Worm (Caenorhabditis elegans) whole organism, young adult: Measurements from ENCODE around the gene bath-1.
"Not testable (repeated sequence)": the region's sequence is repeated elsewhere in the genome, so short reads cannot be mapped to it uniquely, and the experiment has no call there.

ENCODE experiments used
- B0336.3 ChIP-seq: fragments of 200-800 bp; sonication (Bioruptor generic); IDR thresholded peaks from 2 replicates; pipeline ENCODE4 v1.3.6; 2022; ENCODE audit warnings: missing genetic modification characterization, missing compliant biosample characterization
- D2030.7 ChIP-seq: fragments of 200-800 bp; sonication (Bioruptor generic); IDR thresholded peaks from 2 replicates; pipeline ENCODE4 v1.3.6; 2022; ENCODE audit warnings: missing genetic modification reagents, missing genetic modification characterization, missing compliant biosample characterization
- F10E7.11 ChIP-seq: sonication (generic microtip); optimal IDR thresholded peaks from 2 replicates; lab custom pipeline; 2017; ENCODE audit warnings: mild to moderate bottlenecking, missing genetic modification characterization, moderate library complexity, missing compliant biosample characterization
- F22D6.2 ChIP-seq: sonication (generic microtip); optimal IDR thresholded peaks from 2 replicates; lab custom pipeline; 2016; ENCODE audit warnings: mild to moderate bottlenecking, missing genetic modification characterization, missing compliant biosample characterization
- F33H1.4 ChIP-seq: fragments of 200-800 bp; sonication (Bioruptor generic); IDR thresholded peaks from 2 replicates; pipeline ENCODE4 v1.3.6; 2022; ENCODE audit warnings: missing genetic modification reagents, missing genetic modification characterization, missing compliant biosample characterization
- Y53F4B.3 ChIP-seq: fragments of 200-800 bp; sonication (Bioruptor generic); IDR thresholded peaks from 2 replicates; pipeline ENCODE4 v1.3.6; 2022; ENCODE audit warnings: missing genetic modification reagents, missing genetic modification characterization, missing compliant biosample characterization
- atf-7 ChIP-seq: sonication (generic microtip); optimal IDR thresholded peaks from 2 replicates; lab custom pipeline; 2017; ENCODE audit warnings: mild to moderate bottlenecking, missing genetic modification characterization, missing compliant biosample characterization
- attf-5 ChIP-seq: fragments of 200-800 bp; sonication (Bioruptor generic); optimal IDR thresholded peaks from 2 replicates; lab custom pipeline; 2018; ENCODE audit warnings: mild to moderate bottlenecking, missing genetic modification characterization, missing compliant biosample characterization
- attf-6 ChIP-seq: fragments of 200-800 bp; sonication (Bioruptor generic); IDR thresholded peaks from 2 replicates; pipeline ENCODE4 v1.3.6; 2022; ENCODE audit warnings: missing genetic modification reagents, missing genetic modification characterization, missing compliant biosample characterization
- bed-1 ChIP-seq: fragments of 200-800 bp; sonication (Bioruptor generic); IDR thresholded peaks from 2 replicates; pipeline ENCODE4 v1.3.6; 2022; ENCODE audit warnings: missing genetic modification reagents, missing genetic modification characterization, missing compliant biosample characterization
- cebp-1 ChIP-seq, 2 experiments: fragments of 200-800 bp in 1 of 2; sonication (Bioruptor generic) in 1 of 2; sonication (generic microtip) in 1 of 2; IDR thresholded peaks in 1 of 2; optimal IDR thresholded peaks in 1 of 2; 2 replicates each; pipeline versions ENCODE4 v1.3.6 to Lab custom; 2017 to 2022; ENCODE audit warnings: missing compliant biosample characterization in 2 of 2, missing genetic modification characterization in 2 of 2, mild to moderate bottlenecking in 1 of 2, missing genetic modification reagents in 1 of 2, moderate library complexity in 1 of 2
- cebp-2 ChIP-seq: fragments of 200-800 bp; sonication (Bioruptor generic); IDR thresholded peaks from 2 replicates; pipeline ENCODE4 v1.3.6; 2022; ENCODE audit warnings: missing genetic modification characterization, missing compliant biosample characterization
- ceh-40 ChIP-seq: fragments of 200-800 bp; sonication (Bioruptor generic); IDR thresholded peaks from 2 replicates; pipeline ENCODE4 v1.3.6; 2022; ENCODE audit warnings: missing genetic modification characterization, missing compliant biosample characterization
- fkh-3 ChIP-seq: sonication (generic microtip); optimal IDR thresholded peaks from 2 replicates; lab custom pipeline; 2016; ENCODE audit warnings: mild to moderate bottlenecking, missing genetic modification characterization, missing compliant biosample characterization
- hmg-20 ChIP-seq: fragments of 200-800 bp; sonication (Bioruptor generic); IDR thresholded peaks from 2 replicates; pipeline ENCODE4 v1.3.6; 2022; ENCODE audit warnings: missing genetic modification reagents, missing genetic modification characterization, missing compliant biosample characterization
- hsf-1 ChIP-seq: fragments of 200-800 bp; sonication (Bioruptor generic); IDR thresholded peaks from 2 replicates; pipeline ENCODE4 v1.3.6; 2022; ENCODE audit warnings: missing genetic modification reagents, missing genetic modification characterization, missing compliant biosample characterization
- lag-1 ChIP-seq: fragments of 200-800 bp; sonication (Bioruptor generic); IDR thresholded peaks from 2 replicates; pipeline ENCODE4 v1.3.6; 2022; ENCODE audit warnings: missing genetic modification reagents, missing genetic modification characterization, missing compliant biosample characterization
- lin-35 ChIP-seq, 3 experiments: fragments of 150-350 bp in 2 of 3; sonication (generic microtip) in 1 of 3; optimal IDR thresholded peaks; 2 replicates each; lab custom pipeline; 2014 to 2018; ENCODE audit warnings: missing biosample characterization in 3 of 3, missing genetic modification characterization in 3 of 3, missing genetic modification reagents in 3 of 3
- lin-40 ChIP-seq: sonication (generic microtip); optimal IDR thresholded peaks from 2 replicates; lab custom pipeline; 2016; ENCODE audit warnings: missing genetic modification characterization, mild to moderate bottlenecking, missing compliant biosample characterization, missing genotype, missing genetic modification reagents
- lsl-1 ChIP-seq: fragments of 200-800 bp; sonication (Bioruptor generic); optimal IDR thresholded peaks from 2 replicates; lab custom pipeline; 2018; ENCODE audit warnings: mild to moderate bottlenecking, missing genetic modification characterization, moderate library complexity, missing compliant biosample characterization
- madf-6 ChIP-seq: fragments of 200-800 bp; sonication (Bioruptor generic); IDR thresholded peaks from 2 replicates; pipeline ENCODE4 v1.3.6; 2022; ENCODE audit warnings: missing genetic modification reagents, missing genetic modification characterization, missing compliant biosample characterization
- madf-8 ChIP-seq: fragments of 200-800 bp; sonication (Bioruptor generic); conservative IDR thresholded peaks from 2 replicates; pipeline ENCODE4 v1.3.6; 2022; ENCODE audit warnings: missing genetic modification reagents, missing genetic modification characterization, missing compliant biosample characterization
- mcd-1 ChIP-seq: fragments of 200-800 bp; sonication (Bioruptor generic); IDR thresholded peaks from 2 replicates; pipeline ENCODE4 v1.3.6; 2022; ENCODE audit warnings: missing genetic modification reagents, missing genetic modification characterization, missing compliant biosample characterization
- mes-4 ChIP-seq: sonication (generic microtip); optimal IDR thresholded peaks from 2 replicates; lab custom pipeline; 2016; ENCODE audit warnings: missing genotype, missing genetic modification characterization, missing compliant biosample characterization
- mxl-1 ChIP-seq: sonication (generic microtip); optimal IDR thresholded peaks from 2 replicates; lab custom pipeline; 2016; ENCODE audit warnings: missing genetic modification characterization, missing compliant biosample characterization
- nfya-2 ChIP-seq: fragments of 200-800 bp; sonication (Bioruptor generic); IDR thresholded peaks from 2 replicates; pipeline ENCODE4 v1.3.6; 2022; ENCODE audit warnings: missing genetic modification reagents, missing genetic modification characterization, missing compliant biosample characterization
- nfyb-1 ChIP-seq: fragments of 200-800 bp; sonication (Bioruptor generic); IDR thresholded peaks from 2 replicates; pipeline ENCODE4 v1.3.6; 2022; ENCODE audit warnings: missing genetic modification reagents, missing genetic modification characterization, missing compliant biosample characterization
- nhr-27 ChIP-seq: fragments of 200-800 bp; sonication (Bioruptor generic); optimal IDR thresholded peaks from 2 replicates; lab custom pipeline; 2018; ENCODE audit warnings: mild to moderate bottlenecking, missing genetic modification characterization, moderate library complexity, missing compliant biosample characterization
- nhr-80 ChIP-seq: sonication (generic microtip); optimal IDR thresholded peaks from 2 replicates; lab custom pipeline; 2016; ENCODE audit warnings: missing genetic modification characterization, missing compliant biosample characterization
- pha-4 ChIP-seq: fragments of 150-350 bp; sonication (generic microtip); optimal IDR thresholded peaks from 2 replicates; lab custom pipeline; 2014; ENCODE audit warnings: missing biosample characterization, missing genetic modification reagents, missing genetic modification characterization
- repo-1 ChIP-seq: sonication (generic microtip); optimal IDR thresholded peaks from 2 replicates; lab custom pipeline; 2017; ENCODE audit warnings: mild to moderate bottlenecking, missing genetic modification characterization, missing compliant biosample characterization
- sdz-38 ChIP-seq: sonication (generic microtip); optimal IDR thresholded peaks from 2 replicates; lab custom pipeline; 2016; ENCODE audit warnings: missing genotype, missing genetic modification characterization, missing compliant biosample characterization
- snpc-4 ChIP-seq, 5 experiments: fragments of 150-350 bp in 1 of 5; sonication (generic microtip) in 4 of 5; optimal IDR thresholded peaks; 2 replicates each; lab custom pipeline; 2014 to 2018; ENCODE audit warnings: missing genetic modification characterization in 5 of 5, missing biosample characterization in 3 of 5, antibody characterized with exemption in 2 of 5, mild to moderate bottlenecking in 2 of 5, missing compliant biosample characterization in 2 of 5, missing genotype in 2 of 5, moderate library complexity in 2 of 5, missing genetic modification reagents in 1 of 5
- tlf-1 ChIP-seq: fragments of 200-800 bp; sonication (Bioruptor generic); optimal IDR thresholded peaks from 2 replicates; lab custom pipeline; 2018; ENCODE audit warnings: mild to moderate bottlenecking, missing genetic modification characterization, missing compliant biosample characterization
- ztf-18 ChIP-seq: sonication (generic microtip); optimal IDR thresholded peaks from 2 replicates; lab custom pipeline; 2016; ENCODE audit warnings: missing genotype, mild to moderate bottlenecking, missing genetic modification characterization, missing compliant biosample characterization
- ztf-26 ChIP-seq: sonication (generic microtip); optimal IDR thresholded peaks from 2 replicates; lab custom pipeline; 2017; ENCODE audit warnings: missing genetic modification characterization, missing compliant biosample characterization

bath-1 gene

DNA sequence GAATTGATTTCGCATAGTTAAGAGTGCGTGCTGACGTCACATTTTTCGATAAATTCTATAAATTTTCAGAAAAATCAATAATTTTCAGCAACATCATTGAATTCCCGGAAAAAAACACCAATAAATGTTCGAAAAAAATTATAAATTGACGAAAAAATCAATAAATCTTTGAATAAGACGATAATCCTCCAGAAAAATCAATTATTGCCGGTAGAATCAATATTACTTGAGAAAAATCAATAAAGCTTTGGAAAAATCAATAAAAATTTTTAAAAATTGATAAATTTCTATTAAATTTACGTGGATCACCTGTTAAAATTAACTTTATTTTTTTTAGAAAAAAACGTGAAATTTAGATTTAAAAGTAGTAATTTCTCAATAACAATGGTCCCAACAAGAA is 14.8 kb downstream of the bath-1 start:
- TF ChIP-seq snpc-4 (GFP tag; optimal IDR thresholded peaks at IDR 0.05; lab: Kevin White, UChicago) (no peak), snpc-4 (tag; optimal IDR thresholded peaks at IDR 0.05; lab: Kevin White, UChicago) (no peak), attf-5 (GFP tag; lab: Kevin White, UChicago) (no peak), madf-6 (GFP tag; lab: Robert Waterston, UW) (no peak), pha-4 (no peak), hsf-1 (GFP tag; lab: Robert Waterston, UW) (no peak), lag-1 (GFP tag; lab: Robert Waterston, UW) (no peak)

DNA sequence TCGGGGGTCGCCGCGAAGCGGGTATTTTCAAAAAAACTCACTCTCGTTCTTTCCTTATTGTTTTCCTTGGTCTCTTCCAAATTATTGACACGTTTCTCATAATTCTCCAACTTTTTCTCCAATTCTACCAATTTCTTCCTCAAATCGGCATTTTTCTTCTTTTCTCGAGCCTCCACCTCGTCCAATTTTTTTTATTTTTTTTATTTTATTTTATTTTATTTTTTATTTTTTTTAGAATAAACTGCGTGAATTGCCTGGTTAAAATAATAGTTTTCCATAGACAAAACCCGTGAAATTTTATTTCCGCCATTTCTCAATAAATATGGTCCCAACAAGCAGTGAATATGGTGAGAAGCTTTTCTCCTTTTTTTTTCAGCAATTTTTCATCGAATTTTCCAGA is 15.9 kb downstream of the bath-1 start, which contains the start of gene F59H6.15:
TSS of gene F59H6.15 (plus strand) at position 301 of the 400 bp plus-strand sequence.
- TF ChIP-seq F22D6.2 (no peak), hmg-20 (GFP tag; lab: Robert Waterston, UW) (no peak)

DNA sequence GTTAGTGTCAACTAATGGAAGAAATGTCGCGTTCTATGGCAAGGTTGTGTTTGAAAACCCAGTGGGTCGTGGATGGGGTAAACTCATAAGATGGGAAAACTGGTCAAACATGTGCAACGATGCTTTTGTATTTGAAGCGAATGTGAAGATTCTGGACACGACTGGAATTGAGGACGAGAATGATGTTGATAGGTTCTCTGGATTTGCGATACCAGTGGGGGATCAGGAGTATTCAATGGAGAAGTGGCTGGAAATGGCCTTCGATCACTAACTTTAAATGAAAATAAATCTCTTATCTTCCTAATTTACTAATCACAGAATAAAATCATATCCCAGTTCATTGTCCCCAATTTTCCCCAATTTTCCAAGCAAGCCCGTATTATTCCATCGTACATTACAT is 17.4 kb downstream of the bath-1 start:
- TF ChIP-seq D2030.7 (no peak), nfyb-1 (GFP tag; lab: Robert Waterston, UW) (no peak), F33H1.4 (GFP tag; lab: Robert Waterston, UW) (no peak), hmg-20 (GFP tag; lab: Robert Waterston, UW) (no peak), tlf-1 (GFP tag; lab: Kevin White, UChicago) (no peak), atf-7 (tag; lab: Kevin White, UChicago) (no peak), lsl-1 (GFP tag; lab: Kevin White, UChicago) (no peak), nhr-80 (tag; lab: Kevin White, UChicago) (no peak), madf-8 (no peak), mxl-1 (tag; lab: Kevin White, UChicago) (no peak), lin-35 (GFP tag; optimal IDR thresholded peaks at IDR 0.05; lab: Kevin White, UChicago) (no peak), ceh-40 (GFP tag; lab: Robert Waterston, UW) (no peak), nfya-2 (GFP tag; lab: Robert Waterston, UW) (no peak), lin-40 (no peak), bed-1 (GFP tag; lab: Robert Waterston, UW) (no peak), ztf-26 (no peak), cebp-2 (GFP tag; lab: Robert Waterston, UW) (no peak), Y53F4B.3 (no peak), nhr-27 (no peak)
- TF ChIP-seq, all 124 proteins: peak for 0

DNA sequence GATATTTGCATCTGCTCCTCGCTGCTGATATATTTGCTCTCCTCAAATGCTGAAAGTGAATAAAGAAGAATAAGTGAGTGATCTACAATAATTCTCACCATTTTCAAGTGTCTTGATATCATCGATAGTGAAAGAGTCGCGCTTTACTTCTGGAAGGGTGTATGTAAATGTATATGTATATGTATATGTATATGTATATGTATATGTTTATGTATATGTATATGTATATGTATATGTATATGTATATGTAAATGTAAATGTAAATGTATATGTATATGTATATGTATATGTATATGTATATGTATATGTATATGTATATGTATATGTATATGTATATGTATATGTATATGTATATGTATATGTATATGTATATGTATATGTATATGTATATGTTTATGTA is 27.9 kb downstream of the bath-1 start, which contains the start of gene ceh-84:
TSS of gene ceh-84 (minus strand) at position 101 of the 400 bp plus-strand sequence.
- TF ChIP-seq attf-6; fkh-3; mes-4 (tag; lab: Kevin White, UChicago): not testable (repeated sequence)

DNA sequence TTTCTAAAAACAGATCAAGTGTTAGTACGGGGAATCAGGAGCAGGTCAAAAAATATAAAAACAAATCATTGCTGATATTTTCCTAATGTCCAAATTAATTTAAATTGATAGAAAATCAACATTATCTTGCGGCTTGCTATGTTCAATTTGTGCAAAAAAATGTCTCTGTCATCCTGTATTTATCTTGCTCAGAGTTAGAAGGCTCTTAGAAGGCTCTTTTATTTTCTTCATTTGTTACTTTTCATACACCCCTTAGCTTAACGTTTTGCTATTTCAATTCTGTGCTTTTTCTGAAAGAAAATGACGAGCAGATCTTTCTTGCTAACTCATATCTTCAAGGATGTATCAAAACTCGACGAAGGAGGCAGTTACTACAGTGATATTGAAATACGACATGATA is 30.1 kb downstream of the bath-1 start, which contains the start of gene math-19:
TSS of gene math-19 (plus strand) at position 301 of the 400 bp plus-strand sequence.
- TF ChIP-seq B0336.3 (GFP tag; lab: Robert Waterston, UW); mxl-1 (tag; lab: Kevin White, UChicago); lsl-1 (GFP tag; lab: Kevin White, UChicago): not testable (repeated sequence)

DNA sequence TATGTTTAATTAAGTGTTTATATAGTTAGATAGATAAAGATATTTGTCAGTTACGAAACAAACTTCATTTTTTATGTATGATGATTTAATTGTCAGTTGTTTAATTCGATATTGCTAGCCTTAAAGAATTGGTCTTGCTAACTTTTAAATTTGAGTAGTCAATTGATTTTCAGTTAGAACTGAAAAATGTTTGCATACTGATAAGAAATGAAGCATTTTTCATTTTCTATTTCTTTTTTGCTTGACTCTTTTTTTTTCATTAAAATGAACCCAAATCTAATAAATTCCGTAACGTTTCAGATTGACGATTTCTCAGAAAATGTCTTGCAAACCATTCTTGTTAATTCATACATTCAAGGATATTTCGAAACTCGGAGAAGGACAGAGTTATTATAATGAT is 32.4 kb downstream of the bath-1 start, which contains the start of gene math-20:
TSS of gene math-20 (plus strand) at position 301 of the 400 bp plus-strand sequence.
- TF ChIP-seq mcd-1 (GFP tag; lab: Robert Waterston, UW) (no peak), lin-40 (no peak), ztf-18 (no peak), cebp-1 (GFP tag; IDR thresholded peaks at IDR 0.05; lab: Robert Waterston, UW) (no peak), cebp-1 (tag; optimal IDR thresholded peaks at IDR 0.05; lab: Kevin White, UChicago) (no peak), attf-5 (GFP tag; lab: Kevin White, UChicago) (no peak), repo-1 (tag; lab: Kevin White, UChicago) (no peak), F10E7.11 (no peak), nhr-80 (tag; lab: Kevin White, UChicago) (no peak), sdz-38 (tag; lab: Kevin White, UChicago) (no peak), nfyb-1 (GFP tag; lab: Robert Waterston, UW) (no peak), lin-35 (GFP tag; optimal IDR thresholded peaks at IDR 0.05; lab: Kevin White, UChicago) (no peak)
- TF ChIP-seq, all 124 proteins: peak for 0
